Fruit fly (Drosophila melanogaster) whole organism, embryonic: ENCODE results near the gene PsGEF.

Experiments used
- CG12219 ChIP-seq: fragments of 200-800 bp; sonication (Bioruptor generic); optimal IDR thresholded peaks from 3 replicates; lab custom pipeline; 2018; ENCODE audit warnings: missing biosample characterization, mild to moderate bottlenecking, missing genetic modification characterization
- CG12744 ChIP-seq: fragments of 200-800 bp; sonication (Bioruptor generic); optimal IDR thresholded peaks from 2 replicates; lab custom pipeline; 2016; ENCODE audit warnings: missing biosample characterization, missing genetic modification characterization
- CG7357 ChIP-seq: fragments of 200-800 bp; sonication (Bioruptor generic); IDR thresholded peaks from 3 replicates; pipeline ENCODE4 v1.3.6; 2022; ENCODE audit warnings: missing biosample characterization, missing genetic modification characterization
- CG8089 ChIP-seq: fragments of 200-800 bp; sonication (Bioruptor generic); optimal IDR thresholded peaks from 3 replicates; lab custom pipeline; 2016; ENCODE audit warnings: missing biosample characterization, missing genetic modification characterization
- Dll ChIP-seq: fragments of 200-800 bp; sonication (Bioruptor generic); IDR thresholded peaks from 4 replicates; pipeline ENCODE4 v1.3.6; 2022; ENCODE audit warnings: missing biosample characterization, missing genetic modification characterization; ENCODE audit not compliant: partially characterized antibody
- HLH54F ChIP-seq: fragments of 200-800 bp; sonication (Bioruptor generic); optimal IDR thresholded peaks from 3 replicates; lab custom pipeline; 2016; ENCODE audit warnings: missing biosample characterization, missing genetic modification characterization
- Sox102F ChIP-seq: fragments of 200-800 bp; sonication (Bioruptor generic); optimal IDR thresholded peaks from 2 replicates; lab custom pipeline; 2018; ENCODE audit warnings: missing biosample characterization, mild to moderate bottlenecking, missing genetic modification characterization, moderate library complexity
- crc ChIP-seq: fragments of 200-800 bp; sonication (Bioruptor generic); optimal IDR thresholded peaks from 2 replicates; lab custom pipeline; 2016; ENCODE audit warnings: missing biosample characterization, missing genetic modification characterization

- TF ChIP-seq Dll (GFP tag; lab: Robert Waterston, UW) = no peak
- no peak for TF ChIP-seq CG12219 (GFP tag; lab: Kevin White, UChicago)
- peak; percentile 24 for TF ChIP-seq HLH54F (GFP tag; lab: Kevin White, UChicago)
- 0 out of 3 replicates have a peak, but pooled peaks have one; percentile 47 for TF ChIP-seq CG7357 (GFP tag; lab: Robert Waterston, UW)
- no peak for TF ChIP-seq crc
- no peak for TF ChIP-seq CG8089 (GFP tag; lab: Kevin White, UChicago)
- no peak for TF ChIP-seq CG12744 (GFP tag; lab: Kevin White, UChicago)
- TF ChIP-seq Sox102F = peak; percentile 48
Observed at dm6 chrX:2321900-2322555, 65.4 kb downstream of the PsGEF start.
